Worm (Caenorhabditis elegans) whole organism, L4 larva: Measurements from ENCODE around the gene eif-3.D.

Source experiments
- ama-1 ChIP-seq: fragments of 150-350 bp; optimal IDR thresholded peaks from 2 replicates; lab custom pipeline; 2014; ENCODE audit warnings: inconsistent platforms, mixed read lengths
- ceh-28 ChIP-seq: fragments of 150-350 bp; optimal IDR thresholded peaks from 2 replicates; lab custom pipeline; 2014; ENCODE audit warnings: missing biosample characterization, missing genetic modification reagents, missing genetic modification characterization
- ceh-82 ChIP-seq: sonication (generic microtip); optimal IDR thresholded peaks from 2 replicates; lab custom pipeline; 2017; ENCODE audit warnings: missing biosample characterization, missing genetic modification characterization
- egl-27 ChIP-seq: sonication (generic microtip); optimal IDR thresholded peaks from 3 replicates; lab custom pipeline; 2017; ENCODE audit warnings: missing biosample characterization, missing genetic modification reagents, missing genetic modification characterization
- lin-39 ChIP-seq: fragments of 150-350 bp; optimal IDR thresholded peaks from 2 replicates; lab custom pipeline; 2014; ENCODE audit warnings: missing biosample characterization, missing genetic modification reagents, missing genetic modification characterization
- nhr-102 ChIP-seq: sonication (generic microtip); optimal IDR thresholded peaks from 2 replicates; lab custom pipeline; 2016; ENCODE audit warnings: mild to moderate bottlenecking, missing genetic modification characterization, moderate library complexity, missing compliant biosample characterization
- pqm-1 ChIP-seq: sonication (generic microtip); optimal IDR thresholded peaks from 2 replicates; lab custom pipeline; 2017; ENCODE audit warnings: missing biosample characterization, missing genetic modification characterization

ce11 chrIII:8955536-8955935 is 15.8 kb downstream of the eif-3.D start:
- TF ChIP-seq pqm-1, result no peak
- no peak for TF ChIP-seq ama-1 (lab: Kevin White, UChicago)
- TF ChIP-seq lin-39, result no peak
- TF ChIP-seq nhr-102 (tag; lab: Kevin White, UChicago), result no peak
- no peak for TF ChIP-seq egl-27 (tag; lab: Kevin White, UChicago)
- TF ChIP-seq ceh-28 (tag; lab: Kevin White, UChicago), result no peak
- TF ChIP-seq ceh-82 (tag; lab: Kevin White, UChicago), result no peak
